Worm (Caenorhabditis elegans): ENCODE data around the gene col-158.

- no peak for TF ChIP-seq ceh-22 (tag; optimal IDR thresholded peaks at IDR 0.05)
- no peak for TF ChIP-seq pat-9 (tag; optimal IDR thresholded peaks at IDR 0.05)
Measured at ce11 chrV:11833319-11833718, 3.9 kb downstream of the col-158 start, which contains the start of gene pho-8.

All from whole organism, late embryonic.